Fruit fly (Drosophila melanogaster) whole organism: ENCODE measurements around the gene CARPB.

Source experiments
- CG8478 ChIP-seq: fragments of >200 bp; optimal IDR thresholded peaks from 2 replicates; lab custom pipeline; 2018; ENCODE audit warnings: inconsistent platforms
- Dll ChIP-seq: fragments of >200 bp; optimal IDR thresholded peaks from 2 replicates; lab custom pipeline; 2017
- EcR ChIP-seq, 2 experiments: fragments of >200 bp; optimal IDR thresholded peaks; 2 replicates each; lab custom pipeline; 2017; ENCODE audit warnings: missing biosample characterization in 2 of 2, missing genetic modification characterization in 2 of 2, missing genetic modification reagents in 2 of 2
- pan ChIP-seq: fragments of >200 bp; optimal IDR thresholded peaks from 2 replicates; lab custom pipeline; 2017
- psq ChIP-seq: fragments of >200 bp; optimal IDR thresholded peaks from 2 replicates; lab custom pipeline; 2017
- usp ChIP-seq: fragments of >200 bp; optimal IDR thresholded peaks from 2 replicates; lab custom pipeline; 2017; ENCODE audit warnings: missing biosample characterization, missing genetic modification characterization, mixed read lengths

The CARPB gene

dm6 chrX:9889686-9890085, 106.7 kb downstream of the CARPB start:
- no peak for TF ChIP-seq EcR (GFP tag; optimal IDR thresholded peaks at IDR 0.05; lab: Kevin White, UChicago)
- no peak for TF ChIP-seq psq

dm6 chrX:9892834-9893233, 109.8 kb downstream of the CARPB start:
- TF ChIP-seq EcR (GFP tag; optimal IDR thresholded peaks at IDR 0.05; lab: Kevin White, UChicago) (no peak), pan (lab: Kevin White, UChicago) (peak; percentile 50), usp (GFP tag; lab: Kevin White, UChicago) (no peak), psq (no peak), Dll (lab: Kevin White, UChicago) (no peak)

- no peak for TF ChIP-seq CG8478
- no peak for TF ChIP-seq Dll (lab: Kevin White, UChicago)
- TF ChIP-seq psq, result no peak
- TF ChIP-seq pan (lab: Kevin White, UChicago), result no peak
- no peak for TF ChIP-seq EcR (GFP tag; optimal IDR thresholded peaks at IDR 0.05; lab: Kevin White, UChicago)
- TF ChIP-seq usp (GFP tag; lab: Kevin White, UChicago), result no peak
These were observed 114.6 kb downstream of the CARPB start for dm6 chrX:9897599-9897998.

- TF ChIP-seq pan (lab: Kevin White, UChicago) (no peak), CG8478 (no peak), psq (no peak), usp (GFP tag; lab: Kevin White, UChicago) (no peak), Dll (lab: Kevin White, UChicago) (no peak), EcR (GFP tag; optimal IDR thresholded peaks at IDR 0.05; lab: Kevin White, UChicago) (no peak)
These were observed 116.6 kb downstream of the CARPB start, which contains the start of gene CG15249 for dm6 chrX:9899535-9900179. TSS of gene CG15249 (minus strand) at chrX:9899585.
